Worm (Caenorhabditis elegans): ENCODE results near the gene Y44A6B.3.

- TF ChIP-seq him-1 (tag; optimal IDR thresholded peaks at IDR 0.05) (no peak), W03F9.2 (tag; optimal IDR thresholded peaks at IDR 0.05) (no peak)
Observed at ce11 chrV:20680189-20680588, 41.9 kb upstream of the Y44A6B.3 start.

All from whole organism, L4/young adult.